Worm (Caenorhabditis elegans) whole organism, L1 larva: Measurements from ENCODE around the gene Y39A1A.16.
A peak's percentile ranks its signal among the peaks of the same experiment; 100 is the strongest.

Experiments used
- C34B4.2 ChIP-seq: sonication (generic microtip); optimal IDR thresholded peaks from 2 replicates; lab custom pipeline; 2017; ENCODE audit warnings: mild to moderate bottlenecking, missing genetic modification characterization, missing compliant biosample characterization
- aly-2 ChIP-seq: fragments of 150-350 bp; optimal IDR thresholded peaks from 2 replicates; lab custom pipeline; 2014; ENCODE audit warnings: missing biosample characterization, missing genetic modification characterization
- ama-1 ChIP-seq: fragments of 150-350 bp; optimal IDR thresholded peaks from 2 replicates; lab custom pipeline; 2014
- ets-5 ChIP-seq: fragments of 200-800 bp; sonication (Bioruptor generic); IDR thresholded peaks from 2 replicates; pipeline ENCODE4 v1.3.6; 2022; ENCODE audit warnings: missing genetic modification characterization, missing compliant biosample characterization
- grh-1 ChIP-seq: fragments of 200-800 bp; sonication (Bioruptor generic); IDR thresholded peaks from 2 replicates; pipeline ENCODE4 v1.3.6; 2022; ENCODE audit warnings: missing genetic modification reagents, missing genetic modification characterization, missing compliant biosample characterization
- lin-39 ChIP-seq: fragments of 150-350 bp; optimal IDR thresholded peaks from 2 replicates; lab custom pipeline; 2014; ENCODE audit warnings: missing biosample characterization, missing genetic modification reagents, missing genetic modification characterization
- lir-3 ChIP-seq: sonication (generic microtip); optimal IDR thresholded peaks from 2 replicates; lab custom pipeline; 2016; ENCODE audit warnings: mild to moderate bottlenecking, missing genetic modification characterization, moderate library complexity, missing compliant biosample characterization; ENCODE audit not compliant: poor library complexity
- mdl-1 ChIP-seq, 2 experiments: fragments of 150-350 bp; optimal IDR thresholded peaks; 2 replicates each; lab custom pipeline; 2014 to 2017; ENCODE audit warnings: missing biosample characterization in 2 of 2, missing genetic modification characterization in 2 of 2, inconsistent platforms in 1 of 2
- nhr-237 ChIP-seq: fragments of 150-350 bp; optimal IDR thresholded peaks from 2 replicates; lab custom pipeline; 2014; ENCODE audit warnings: missing biosample characterization, missing genetic modification characterization
- nhr-77 ChIP-seq: fragments of 150-350 bp; optimal IDR thresholded peaks from 2 replicates; lab custom pipeline; 2014; ENCODE audit warnings: missing biosample characterization, missing genetic modification characterization
- unc-86 ChIP-seq: sonication (generic microtip); optimal IDR thresholded peaks from 2 replicates; lab custom pipeline; 2016; ENCODE audit warnings: missing genetic modification characterization, missing compliant biosample characterization

ce11 chrIII:10718078-10718477 is 39.0 kb downstream of the Y39A1A.16 start:
- TF ChIP-seq lir-3 (tag; lab: Kevin White, UChicago) (no peak), mdl-1 (tag; optimal IDR thresholded peaks at IDR 0.05; lab: Kevin White, UChicago) (no peak), ama-1 (lab: Kevin White, UChicago) (peak; percentile 9), nhr-77 (tag; lab: Kevin White, UChicago) (no peak), aly-2 (tag; lab: Kevin White, UChicago) (no peak), nhr-237 (tag; lab: Kevin White, UChicago) (no peak), C34B4.2 (tag; lab: Kevin White, UChicago) (no peak), grh-1 (GFP tag; lab: Robert Waterston, UW) (no peak), lin-39 (tag; lab: Kevin White, UChicago) (no peak), unc-86 (tag; lab: Kevin White, UChicago) (no peak), ets-5 (GFP tag; lab: Robert Waterston, UW) (no peak)
